Fruit fly (Drosophila melanogaster): ENCODE measurements around the gene Sras.

Gene Sras

dm6 chr3L:5608128-5608527, 44.6 kb downstream of the Sras start, which contains the start of gene Eaf6 (continued):
- TF ChIP-seq CG16813 (GFP tag; IDR thresholded peaks at IDR 0.05; ENCODE audit: partially characterized antibody) (peak; percentile 15; the same call in 1 of the 3 replicates), sim (GFP tag; IDR thresholded peaks at IDR 0.05) (no peak), Lhr (GFP tag; optimal IDR thresholded peaks at IDR 0.05) (peak; percentile 53), sens (GFP tag) (peak; percentile 10), CG18599 (GFP tag; optimal IDR thresholded peaks at IDR 0.05) (no peak), phol (tag; optimal IDR thresholded peaks at IDR 0.05) (peak; percentile 30), pnt (GFP tag; optimal IDR thresholded peaks at IDR 0.05) (no peak), CG32772 (GFP tag; IDR thresholded peaks at IDR 0.05) (no peak), CG17829 (tag; optimal IDR thresholded peaks at IDR 0.05) (peak; percentile 1), CG4360 (GFP tag; IDR thresholded peaks at IDR 0.05) (no peak), CG15479 (GFP tag; optimal IDR thresholded peaks at IDR 0.05) (no peak), CG11504 (tag; optimal IDR thresholded peaks at IDR 0.05) (no peak), Dip2 (GFP tag; IDR thresholded peaks at IDR 0.05) (no peak), CG14710 (tag; optimal IDR thresholded peaks at IDR 0.05) (peak; percentile 49), CG4820 (GFP tag; optimal IDR thresholded peaks at IDR 0.05) (no peak), Stat92E (GFP tag; optimal IDR thresholded peaks at IDR 0.05) (peak in 1 of 3 experiments; percentile 39), CG2712 (tag; optimal IDR thresholded peaks at IDR 0.05) (peak; percentile 47), usp (GFP tag; optimal IDR thresholded peaks at IDR 0.05) (no peak), Meics (GFP tag; optimal IDR thresholded peaks at IDR 0.05) (no peak), Vsx1 (GFP tag; optimal IDR thresholded peaks at IDR 0.05) (peak; percentile 95), CG13123 (GFP tag; optimal IDR thresholded peaks at IDR 0.05) (no peak), Elba2 (GFP tag; optimal IDR thresholded peaks at IDR 0.05) (no peak), CG10543 (GFP tag; optimal IDR thresholded peaks at IDR 0.05) (no peak), disco-r (GFP tag; optimal IDR thresholded peaks at IDR 0.05) (no peak)

- peak in 1 of 2 experiments; percentile 27 for TF ChIP-seq Trl (optimal IDR thresholded peaks at IDR 0.05)
- TF ChIP-seq Trl (GFP tag; optimal IDR thresholded peaks at IDR 0.05) = no peak
- peak; percentile 82 for TF ChIP-seq Ets65A (GFP tag)
- peak; percentile 76 for TF ChIP-seq CG7372 (GFP tag; IDR thresholded peaks at IDR 0.05)
- TF ChIP-seq CG7556 (GFP tag; optimal IDR thresholded peaks at IDR 0.05) = no peak
- no peak for TF ChIP-seq luna (GFP tag; optimal IDR thresholded peaks at IDR 0.05)
- TF ChIP-seq Blimp-1 (GFP tag; optimal IDR thresholded peaks at IDR 0.05) = peak; percentile 99
- TF ChIP-seq kni (GFP tag; optimal IDR thresholded peaks at IDR 0.05) = peak; percentile 44
- no peak for TF ChIP-seq lov (optimal IDR thresholded peaks at IDR 0.05)
- 0 out of 3 replicates have a peak, but pooled peaks have one; percentile 29 for TF ChIP-seq lov (GFP tag; IDR thresholded peaks at IDR 0.05)
- no peak for TF ChIP-seq ftz-f1 (GFP tag; optimal IDR thresholded peaks at IDR 0.05)
- peak; percentile 4 for TF ChIP-seq CG33557 (GFP tag; optimal IDR thresholded peaks at IDR 0.05)
These were observed 45.3 kb downstream of the Sras start for dm6 chr3L:5608786-5609370.

dm6 chr3L:5609493-5609892, 45.9 kb downstream of the Sras start:
- TF ChIP-seq HLH3B (GFP tag; IDR thresholded peaks at IDR 0.05) (0 out of 2 replicates have a peak, but pooled peaks have one; percentile 21), CG7372 (GFP tag; IDR thresholded peaks at IDR 0.05) (no peak), CG18476 (GFP tag; optimal IDR thresholded peaks at IDR 0.05) (no peak), NC2β (GFP tag; optimal IDR thresholded peaks at IDR 0.05) (no peak), sisA (GFP tag; IDR thresholded peaks at IDR 0.05) (peak; percentile 22; the same call in 1 of the 2 replicates), Asciz (GFP tag; optimal IDR thresholded peaks at IDR 0.05) (peak; percentile 5), CG10209 (GFP tag; optimal IDR thresholded peaks at IDR 0.05) (no peak), CG11247 (GFP tag; IDR thresholded peaks at IDR 0.05) (no peak), CG12071 (GFP tag; optimal IDR thresholded peaks at IDR 0.05) (no peak), Xrp1 (GFP tag; IDR thresholded peaks at IDR 0.05) (peak; percentile 58; the same call in 1 of the 2 replicates), Hr39 (optimal IDR thresholded peaks at IDR 0.05) (no peak), schlank (tag; optimal IDR thresholded peaks at IDR 0.05) (no peak), CG9817 (tag; optimal IDR thresholded peaks at IDR 0.05) (no peak), CG17328 (GFP tag; IDR thresholded peaks at IDR 0.05) (peak; percentile 41; the same call in 1 of the 2 replicates), nau (GFP tag; optimal IDR thresholded peaks at IDR 0.05) (no peak), HLHmδ (GFP tag; optimal IDR thresholded peaks at IDR 0.05) (no peak)
